Worm (Caenorhabditis elegans): Measurements from ENCODE around the gene grp-1.

grp-1 gene

ce11 chrIII:8077180-8077579 lies 8.3 kb upstream of the grp-1 start:
- TF ChIP-seq unc-62 (GFP tag; optimal IDR thresholded peaks at IDR 0.05) = no peak

- no peak for TF ChIP-seq unc-62 (GFP tag; optimal IDR thresholded peaks at IDR 0.05)
These were observed 5.3 kb upstream of the grp-1 start, which contains the start of the genes dcr-1 and apc-2 for ce11 chrIII:8080165-8080738. dcr-1 (minus strand) TSS chrIII:8080281. apc-2 (plus strand) TSS chrIII:8080629.

DNA sequence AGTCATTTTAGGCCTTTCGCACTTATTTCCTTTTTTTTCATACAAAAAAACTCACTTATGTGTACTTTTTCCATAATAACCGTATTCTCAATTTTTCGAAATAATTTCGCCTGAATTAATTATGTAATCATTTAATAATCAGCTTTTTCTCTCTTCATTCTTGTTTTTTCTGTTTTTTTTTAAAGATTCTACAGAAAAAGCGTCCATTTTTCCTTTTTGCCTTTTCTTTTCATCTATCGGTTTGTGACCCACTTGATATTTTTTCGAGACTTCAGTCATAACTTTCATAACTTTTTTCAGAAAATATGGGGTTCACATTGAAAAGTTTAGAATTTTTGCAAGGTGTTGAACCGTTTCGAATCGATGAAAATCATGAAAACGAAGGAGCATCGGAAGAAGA lies 2.7 kb downstream of the grp-1 start, which contains the start of gene vms-1:
vms-1 (plus strand) TSS at position 301 of the 400 bp plus-strand sequence.
- TF ChIP-seq unc-62 (GFP tag; optimal IDR thresholded peaks at IDR 0.05) = no peak

DNA sequence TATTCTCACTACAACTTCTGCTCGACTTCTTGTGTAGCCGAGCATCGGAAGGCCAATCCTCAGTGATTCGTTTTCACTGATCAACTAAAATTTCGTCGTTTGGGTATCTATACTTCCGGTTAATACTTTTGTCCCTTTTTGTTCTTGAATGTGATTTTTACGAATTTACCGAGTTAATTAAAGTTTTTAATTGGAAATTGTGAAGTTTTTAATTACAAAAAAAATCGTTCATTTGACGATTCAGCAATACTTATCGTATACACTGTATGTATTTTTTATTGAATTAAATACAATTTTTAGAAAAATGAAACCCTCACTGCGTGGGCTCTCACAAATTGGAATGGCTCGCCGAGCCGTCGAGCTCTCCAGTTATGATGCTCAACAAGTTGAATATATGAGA lies 5.9 kb downstream of the grp-1 start, which contains the start of gene idi-1:
idi-1 (plus strand) TSS at position 301 of the 400 bp plus-strand sequence.
- TF ChIP-seq unc-62 (GFP tag; optimal IDR thresholded peaks at IDR 0.05) = no peak

DNA sequence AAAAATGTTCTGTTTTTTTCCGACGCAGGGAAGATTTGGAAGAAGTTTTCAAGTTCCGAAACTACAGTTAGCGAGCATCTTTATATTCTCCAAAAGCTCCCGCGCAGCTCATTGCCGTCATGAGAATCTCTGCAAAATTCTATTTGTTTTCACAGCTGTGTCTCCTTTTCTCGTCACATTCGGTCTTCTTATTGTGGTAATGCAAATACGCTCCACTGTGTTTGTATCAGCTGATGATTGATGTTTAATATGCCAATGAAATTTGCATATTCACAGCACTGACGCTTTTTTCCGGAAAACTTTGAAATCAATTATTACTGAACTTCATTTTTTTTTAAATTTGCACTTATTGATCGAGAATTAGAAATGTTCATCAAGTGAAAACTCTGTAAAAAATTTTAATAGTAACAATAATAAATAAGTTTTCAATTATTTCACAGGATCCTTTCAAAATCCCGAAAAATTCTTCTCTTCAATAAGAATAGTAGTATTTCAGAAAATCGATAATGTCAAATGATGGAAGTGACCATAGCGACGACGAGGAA lies 7.6 kb downstream of the grp-1 start, which contains the start of gene K06H7.2:
K06H7.2 (plus strand) TSS at position 495 of the 545 bp plus-strand sequence.
- TF ChIP-seq unc-62 (GFP tag; optimal IDR thresholded peaks at IDR 0.05) = no peak

- TF ChIP-seq unc-62 (GFP tag; optimal IDR thresholded peaks at IDR 0.05) = no peak
These were observed 12.6 kb downstream of the grp-1 start, which contains the start of gene K06H7.8 for ce11 chrIII:8098116-8098515. K06H7.8 (minus strand) TSS chrIII:8098216.

ce11 chrIII:8099022-8099421 lies 13.5 kb downstream of the grp-1 start, which contains the start of gene K06H7.1:
K06H7.1 (plus strand) TSS chrIII:8099322.
- no peak for TF ChIP-seq unc-62 (GFP tag; optimal IDR thresholded peaks at IDR 0.05)

- TF ChIP-seq unc-62 (GFP tag; optimal IDR thresholded peaks at IDR 0.05) = no peak
These were observed 15.5 kb downstream of the grp-1 start, which contains the start of gene plk-1 for ce11 chrIII:8100960-8101359. plk-1 (plus strand) TSS chrIII:8101348.

- TF ChIP-seq unc-62 (GFP tag; optimal IDR thresholded peaks at IDR 0.05) = no peak
These were observed 20.3 kb downstream of the grp-1 start for ce11 chrIII:8105771-8106170.

ce11 chrIII:8106476-8106875 lies 21.0 kb downstream of the grp-1 start:
- TF ChIP-seq unc-62 (GFP tag; optimal IDR thresholded peaks at IDR 0.05) = no peak

- no peak for TF ChIP-seq unc-62 (GFP tag; optimal IDR thresholded peaks at IDR 0.05)
These were observed 23.0 kb downstream of the grp-1 start, which contains the start of gene C14B9.3 for ce11 chrIII:8108490-8108889. C14B9.3 (plus strand) TSS chrIII:8108790.

- no peak for TF ChIP-seq unc-62 (GFP tag; optimal IDR thresholded peaks at IDR 0.05)
These were observed 24.1 kb downstream of the grp-1 start for ce11 chrIII:8109459-8110057.

DNA sequence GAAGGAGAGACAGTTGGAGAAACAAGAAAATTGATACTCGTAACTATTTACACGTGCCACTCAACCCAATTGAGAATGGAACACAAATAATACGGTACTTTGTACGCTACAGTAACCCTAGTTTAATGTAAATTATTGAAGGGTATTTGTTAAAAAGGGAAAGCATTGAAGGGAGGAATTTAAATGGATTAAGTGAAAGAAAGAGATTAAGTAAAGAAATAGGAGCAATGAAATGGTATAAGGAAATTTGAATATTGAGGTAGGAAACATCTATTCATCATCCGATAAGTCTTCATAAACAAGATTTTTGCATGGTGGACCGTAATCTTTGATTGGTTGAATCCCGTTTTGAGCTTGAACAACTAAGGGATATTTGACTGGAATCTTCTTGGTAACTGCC lies 25.8 kb downstream of the grp-1 start:
- no peak for TF ChIP-seq unc-62 (GFP tag; optimal IDR thresholded peaks at IDR 0.05)

DNA sequence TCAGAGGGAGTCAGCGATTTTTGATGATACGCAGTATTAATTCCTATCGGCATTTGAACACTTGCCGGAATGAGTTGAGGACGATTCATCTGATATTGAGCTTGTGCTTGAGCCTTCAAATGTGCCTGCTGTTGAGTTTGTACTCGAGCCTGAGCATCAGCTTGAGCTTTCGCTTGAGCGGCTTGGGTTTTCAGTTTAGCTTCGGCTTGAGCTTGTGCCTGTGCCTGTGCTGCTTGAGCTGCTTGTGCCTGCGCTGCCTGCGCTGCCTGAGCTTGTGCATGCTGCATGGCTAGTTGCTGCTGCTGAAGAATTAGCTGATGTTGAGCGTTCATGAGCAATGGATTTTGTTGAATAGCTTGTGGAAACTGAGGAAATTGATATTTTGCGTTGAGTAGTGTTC lies 30.4 kb downstream of the grp-1 start:
- TF ChIP-seq unc-62 (GFP tag; optimal IDR thresholded peaks at IDR 0.05) = no peak

DNA sequence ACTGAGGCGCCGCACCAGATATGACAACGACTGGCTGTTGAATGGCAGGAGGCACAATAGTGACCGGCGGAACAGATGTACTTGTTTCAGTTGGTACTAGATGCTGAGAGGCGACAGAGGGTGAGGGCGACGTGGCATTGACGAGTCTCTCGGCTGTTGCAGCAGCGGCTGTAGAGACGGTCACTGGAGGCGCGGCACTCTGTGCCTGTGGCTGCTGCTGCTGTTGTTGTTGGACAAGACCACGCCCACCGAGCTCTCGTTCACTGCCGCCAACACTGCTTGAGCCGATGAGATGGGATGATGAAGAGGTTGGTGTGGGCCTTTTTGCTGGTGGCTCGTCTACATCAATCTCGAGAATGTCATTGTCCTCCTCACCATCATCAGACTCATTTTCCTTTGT lies 31.6 kb downstream of the grp-1 start:
- no peak for TF ChIP-seq unc-62 (GFP tag; optimal IDR thresholded peaks at IDR 0.05)

DNA sequence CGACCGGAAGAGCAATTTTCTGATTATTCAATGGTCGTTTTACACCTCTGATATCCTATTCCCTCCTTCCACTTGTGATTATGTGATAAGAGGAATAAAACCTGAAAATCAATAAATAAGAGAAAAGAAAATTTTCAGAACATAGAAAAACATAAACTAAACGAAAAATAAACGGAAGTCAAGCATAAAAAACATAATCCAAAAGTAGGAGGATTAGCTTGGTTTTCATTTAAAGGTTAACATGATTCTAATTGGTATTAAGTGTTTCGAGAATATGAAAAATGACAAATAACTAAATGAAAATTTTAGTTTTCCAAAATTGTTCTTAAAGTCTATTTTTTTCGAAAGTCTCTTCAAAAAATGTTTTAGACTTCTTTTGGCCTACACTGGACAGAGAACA lies 35.6 kb downstream of the grp-1 start, which contains the start of gene gei-8:
gei-8 (minus strand) TSS at position 101 of the 400 bp plus-strand sequence.
- TF ChIP-seq unc-62 (GFP tag; optimal IDR thresholded peaks at IDR 0.05) = no peak

ce11 chrIII:8121923-8122322 lies 36.4 kb downstream of the grp-1 start:
- TF ChIP-seq unc-62 (GFP tag; optimal IDR thresholded peaks at IDR 0.05) = no peak

All from whole organism, dauer.